Worm (Caenorhabditis elegans) whole organism, L4 larva: ENCODE measurements around the gene snpc-3.4.
A peak's percentile ranks its signal among the peaks of the same experiment; 100 is the strongest.

Experiments used
- D1046.2 ChIP-seq: fragments of 200-800 bp; sonication (Bioruptor generic); IDR thresholded peaks from 2 replicates; pipeline ENCODE4 v1.3.6; 2022; ENCODE audit warnings: missing genetic modification characterization, missing compliant biosample characterization
- F10B5.3 ChIP-seq: sonication (generic microtip); optimal IDR thresholded peaks from 2 replicates; lab custom pipeline; 2016; ENCODE audit warnings: mild to moderate bottlenecking, missing genetic modification characterization, missing compliant biosample characterization
- F44E2.7 ChIP-seq: fragments of 200-800 bp; sonication (Bioruptor generic); IDR thresholded peaks from 2 replicates; pipeline ENCODE4 v2.1.2; 2022; ENCODE audit warnings: missing genetic modification characterization, missing compliant biosample characterization
- F49E8.2 ChIP-seq: sonication (generic microtip); optimal IDR thresholded peaks from 2 replicates; lab custom pipeline; 2016; ENCODE audit warnings: missing compliant biosample characterization, mild to moderate bottlenecking, missing genetic modification characterization, borderline replicate concordance
- aha-1 ChIP-seq: fragments of 150-350 bp; peaks from one replicate; lab custom pipeline; 2014; ENCODE audit warnings: missing biosample characterization, missing genetic modification characterization
- attf-4 ChIP-seq: sonication (generic microtip); optimal IDR thresholded peaks from 3 replicates; lab custom pipeline; 2017; ENCODE audit warnings: missing biosample characterization, missing genetic modification characterization
- ceh-20 ChIP-seq: fragments of 200-800 bp; sonication (Bioruptor generic); IDR thresholded peaks from 2 replicates; pipeline ENCODE4 v1.3.6; 2022; ENCODE audit warnings: missing genetic modification reagents, missing genetic modification characterization, missing compliant biosample characterization
- ceh-32 ChIP-seq: sonication (generic microtip); optimal IDR thresholded peaks from 2 replicates; lab custom pipeline; 2016; ENCODE audit warnings: mild to moderate bottlenecking, missing genetic modification characterization, missing compliant biosample characterization; ENCODE audit not compliant: poor library complexity
- ceh-44 ChIP-seq: fragments of 200-800 bp; sonication (Bioruptor generic); IDR thresholded peaks from 2 replicates; pipeline ENCODE4 v1.3.6; 2022; ENCODE audit warnings: missing genetic modification reagents, missing genetic modification characterization, missing compliant biosample characterization
- ctbp-1 ChIP-seq: fragments of 200-800 bp; sonication (Bioruptor generic); IDR thresholded peaks from 2 replicates; pipeline ENCODE4 v1.3.6; 2022; ENCODE audit warnings: missing genetic modification reagents, missing genetic modification characterization, missing compliant biosample characterization
- daf-19 ChIP-seq: fragments of 200-800 bp; sonication (Bioruptor generic); conservative IDR thresholded peaks from 2 replicates; pipeline ENCODE4 v1.3.6; 2022; ENCODE audit warnings: missing genetic modification characterization, missing compliant biosample characterization
- dmd-6 ChIP-seq: fragments of 200-800 bp; sonication (Bioruptor generic); IDR thresholded peaks from 2 replicates; pipeline ENCODE4 v1.3.6; 2022; ENCODE audit warnings: missing genetic modification reagents, missing genetic modification characterization, missing compliant biosample characterization
- dpl-1 ChIP-seq: fragments of 150-350 bp; optimal IDR thresholded peaks from 2 replicates; lab custom pipeline; 2014; ENCODE audit warnings: missing biosample characterization, missing genetic modification reagents, missing genetic modification characterization
- duxl-1 ChIP-seq: sonication (generic microtip); optimal IDR thresholded peaks from 2 replicates; lab custom pipeline; 2016; ENCODE audit warnings: mild to moderate bottlenecking, missing genetic modification characterization, moderate library complexity, missing compliant biosample characterization; ENCODE audit not compliant: poor library complexity
- dve-1 ChIP-seq: sonication (generic microtip); optimal IDR thresholded peaks from 2 replicates; lab custom pipeline; 2017; ENCODE audit warnings: antibody characterized with exemption, mild to moderate bottlenecking, missing genetic modification characterization, missing compliant biosample characterization; ENCODE audit not compliant: insufficient read depth
- fkh-10 ChIP-seq: fragments of 150-350 bp; optimal IDR thresholded peaks from 2 replicates; lab custom pipeline; 2014; ENCODE audit warnings: missing biosample characterization, missing genetic modification reagents, missing genetic modification characterization
- fos-1 ChIP-seq: fragments of 150-350 bp; optimal IDR thresholded peaks from 2 replicates; lab custom pipeline; 2014; ENCODE audit warnings: missing biosample characterization, missing genetic modification characterization
- gei-8 ChIP-seq: fragments of 200-800 bp; sonication (Bioruptor generic); optimal IDR thresholded peaks from 2 replicates; lab custom pipeline; 2018; ENCODE audit warnings: mild to moderate bottlenecking, missing genetic modification characterization, missing compliant biosample characterization
- hlh-11 ChIP-seq: fragments of 200-800 bp; sonication (Bioruptor generic); optimal IDR thresholded peaks from 2 replicates; lab custom pipeline; 2018; ENCODE audit warnings: mild to moderate bottlenecking, missing genetic modification characterization, missing compliant biosample characterization
- hlh-30 ChIP-seq: sonication (generic microtip); optimal IDR thresholded peaks from 2 replicates; lab custom pipeline; 2017; ENCODE audit warnings: antibody characterized with exemption, mild to moderate bottlenecking, missing genetic modification characterization, missing compliant biosample characterization; ENCODE audit not compliant: insufficient read depth
- lin-1 ChIP-seq: fragments of 200-800 bp; sonication (Bioruptor generic); IDR thresholded peaks from 2 replicates; pipeline ENCODE4 v1.3.6; 2022; ENCODE audit warnings: missing genetic modification reagents, missing genetic modification characterization, missing compliant biosample characterization
- lin-13 ChIP-seq: fragments of 150-350 bp; optimal IDR thresholded peaks from 2 replicates; lab custom pipeline; 2014; ENCODE audit warnings: missing biosample characterization, missing genetic modification reagents, missing genetic modification characterization
- lin-15B ChIP-seq: fragments of 150-350 bp; sonication (generic microtip); optimal IDR thresholded peaks from 3 replicates; lab custom pipeline; 2014; ENCODE audit warnings: missing biosample characterization, missing genetic modification characterization
- lin-38 ChIP-seq: fragments of 200-800 bp; sonication (Bioruptor generic); IDR thresholded peaks from 2 replicates; pipeline ENCODE4 v1.3.6; 2022; ENCODE audit warnings: missing genetic modification reagents, missing genetic modification characterization, missing compliant biosample characterization
- lir-3 ChIP-seq: sonication (generic microtip); optimal IDR thresholded peaks from 2 replicates; lab custom pipeline; 2016; ENCODE audit warnings: mild to moderate bottlenecking, missing genetic modification characterization, missing compliant biosample characterization
- lsy-2 ChIP-seq, 2 experiments: fragments of 150-350 bp in 1 of 2; sonication (generic microtip) in 1 of 2; optimal IDR thresholded peaks; 2 replicates each; lab custom pipeline; 2014 to 2017; ENCODE audit warnings: missing biosample characterization in 2 of 2, missing genetic modification characterization in 2 of 2
- madf-5 ChIP-seq, 2 experiments: fragments of 200-800 bp; sonication (Bioruptor generic); IDR thresholded peaks; 2 replicates each; pipeline ENCODE4 v1.3.6; 2022; ENCODE audit warnings: missing compliant biosample characterization in 2 of 2, missing genetic modification characterization in 2 of 2
- mep-1 ChIP-seq: fragments of 150-350 bp; sonication (generic microtip); optimal IDR thresholded peaks from 3 replicates; lab custom pipeline; 2014; ENCODE audit warnings: missing biosample characterization, missing genetic modification characterization
- mes-2 ChIP-seq: sonication (generic microtip); optimal IDR thresholded peaks from 2 replicates; lab custom pipeline; 2016; ENCODE audit warnings: missing genotype, mild to moderate bottlenecking, missing genetic modification characterization, missing compliant biosample characterization; ENCODE audit not compliant: poor library complexity, severe bottlenecking
- nhr-28 ChIP-seq: fragments of 150-350 bp; optimal IDR thresholded peaks from 2 replicates; lab custom pipeline; 2014; ENCODE audit warnings: missing biosample characterization, missing genetic modification characterization
- pha-4 ChIP-seq, 2 experiments: fragments of 150-350 bp in 1 of 2; fragments of 200-800 bp in 1 of 2; sonication (Bioruptor generic) in 1 of 2; IDR thresholded peaks in 1 of 2; optimal IDR thresholded peaks in 1 of 2; 2 replicates each; pipeline versions ENCODE4 v1.3.6 to Lab custom; 2014 to 2022; ENCODE audit warnings: missing genetic modification characterization in 2 of 2, missing genetic modification reagents in 2 of 2, missing biosample characterization in 1 of 2, missing compliant biosample characterization in 1 of 2
- pqm-1 ChIP-seq: sonication (generic microtip); optimal IDR thresholded peaks from 2 replicates; lab custom pipeline; 2017; ENCODE audit warnings: missing biosample characterization, missing genetic modification characterization
- saeg-2 ChIP-seq: fragments of 200-800 bp; sonication (Bioruptor generic); IDR thresholded peaks from 2 replicates; pipeline ENCODE4 v1.3.6; 2022; ENCODE audit warnings: missing genetic modification reagents, missing genetic modification characterization, missing compliant biosample characterization
- set-16 ChIP-seq: fragments of 200-800 bp; sonication (Bioruptor generic); IDR thresholded peaks from 2 replicates; pipeline ENCODE4 v1.3.6; 2022; ENCODE audit warnings: missing genetic modification reagents, missing genetic modification characterization, missing compliant biosample characterization
- snpc-4 ChIP-seq: fragments of 150-350 bp; optimal IDR thresholded peaks from 2 replicates; lab custom pipeline; 2014; ENCODE audit warnings: missing biosample characterization, missing genetic modification characterization
- tra-1 ChIP-seq: fragments of 200-800 bp; sonication (Bioruptor generic); IDR thresholded peaks from 2 replicates; pipeline ENCODE4 v1.3.6; 2022; ENCODE audit warnings: missing genetic modification reagents, missing genetic modification characterization, missing compliant biosample characterization
- unc-130 ChIP-seq: sonication (generic microtip); optimal IDR thresholded peaks from 2 replicates; lab custom pipeline; 2016; ENCODE audit warnings: missing genetic modification reagents, missing genetic modification characterization, missing compliant biosample characterization
- unc-39 ChIP-seq: sonication (generic microtip); optimal IDR thresholded peaks from 2 replicates; lab custom pipeline; 2017; ENCODE audit warnings: missing biosample characterization, missing genetic modification characterization
- unc-62 ChIP-seq, 3 experiments: fragments of 150-350 bp in 1 of 3; sonication (generic microtip); optimal IDR thresholded peaks in 2 of 3; peaks in 1 of 3; 1 replicate in 1 of 3; 2 replicates in 2 of 3; lab custom pipeline; 2014 to 2017; ENCODE audit warnings: missing biosample characterization in 3 of 3, missing genetic modification characterization in 3 of 3, missing genetic modification reagents in 3 of 3, missing genotype in 1 of 3
- zag-1 ChIP-seq: fragments of 150-350 bp; optimal IDR thresholded peaks from 2 replicates; lab custom pipeline; 2014; ENCODE audit warnings: missing biosample characterization, missing genetic modification characterization
- zfp-2 ChIP-seq: sonication (generic microtip); optimal IDR thresholded peaks from 2 replicates; lab custom pipeline; 2016; ENCODE audit warnings: mild to moderate bottlenecking, missing genetic modification characterization, missing compliant biosample characterization
- ztf-11 ChIP-seq: fragments of 150-350 bp; optimal IDR thresholded peaks from 2 replicates; lab custom pipeline; 2014; ENCODE audit warnings: missing biosample characterization, missing genetic modification characterization

Gene snpc-3.4

ce11 chrIII:4010987-4011386, 8.8 kb upstream of the snpc-3.4 start:
- TF ChIP-seq ctbp-1 (no peak), nhr-28 (peak; percentile 54), dpl-1 (GFP tag; lab: Kevin White, UChicago) (no peak), unc-39 (tag; lab: Kevin White, UChicago) (no peak), saeg-2 (GFP tag; lab: Robert Waterston, UW) (no peak), pqm-1 (peak; percentile 68), dve-1 (peak; percentile 23), hlh-11 (tag; lab: Kevin White, UChicago) (peak; percentile 23)

ce11 chrIII:4012036-4012435, 7.8 kb upstream of the snpc-3.4 start, which contains the start of gene C36E8.4:
Gene C36E8.4 (plus strand): TSS chrIII:4012336.
- no peak for TF ChIP-seq ztf-11 (tag; lab: Kevin White, UChicago)
- TF ChIP-seq F44E2.7 (GFP tag; lab: Robert Waterston, UW) = no peak
- TF ChIP-seq hlh-30 (tag; lab: Kevin White, UChicago) = no peak
- no peak for TF ChIP-seq lin-1
- TF ChIP-seq mep-1 (tag; lab: Kevin White, UChicago) = no peak
- no peak for TF ChIP-seq D1046.2
- TF ChIP-seq ceh-44 (GFP tag; lab: Robert Waterston, UW) = no peak
- no peak for TF ChIP-seq duxl-1 (tag; lab: Kevin White, UChicago)
- no peak for TF ChIP-seq lin-15B (tag; lab: Kevin White, UChicago)
- TF ChIP-seq snpc-4 (tag; lab: Kevin White, UChicago) = no peak
- TF ChIP-seq nhr-28 = no peak
- no peak for TF ChIP-seq zag-1
- no peak for TF ChIP-seq mes-2
- TF ChIP-seq fkh-10 (GFP tag; lab: Kevin White, UChicago) = no peak
- TF ChIP-seq F49E8.2 = no peak

- TF ChIP-seq unc-62 (GFP tag; optimal IDR thresholded peaks at IDR 0.05 in 1 of 2; lab: Kevin White, UChicago) (peak in 1 of 2 experiments; percentile 95), unc-62 (tag; optimal IDR thresholded peaks at IDR 0.05; lab: Kevin White, UChicago) (no peak), zfp-2 (tag; lab: Kevin White, UChicago) (no peak)
- TF ChIP-seq, all 104 proteins: peak for 1
These were observed 6.8 kb upstream of the snpc-3.4 start for ce11 chrIII:4013061-4013460.

- TF ChIP-seq duxl-1 (tag; lab: Kevin White, UChicago) (peak; percentile 63), unc-130 (GFP tag; lab: Kevin White, UChicago) (peak; percentile 76), gei-8 (GFP tag; lab: Kevin White, UChicago) (no peak), unc-39 (tag; lab: Kevin White, UChicago) (no peak), F10B5.3 (no peak), ceh-32 (tag; lab: Kevin White, UChicago) (no peak), dve-1 (no peak), D1046.2 (no peak), ceh-20 (GFP tag; lab: Robert Waterston, UW) (no peak), madf-5 (GFP tag; IDR thresholded peaks at IDR 0.05; lab: Robert Waterston, UW) (0 out of 4 replicates have a peak, but pooled peaks of 1 of the 2 experiments have one; percentile 7), hlh-11 (tag; lab: Kevin White, UChicago) (no peak), pqm-1 (no peak), lin-38 (GFP tag; lab: Robert Waterston, UW) (peak; percentile 69), snpc-4 (tag; lab: Kevin White, UChicago) (no peak), daf-19 (GFP tag; lab: Robert Waterston, UW) (0 out of 2 replicates have a peak, but pooled peaks have one; percentile 56), mep-1 (tag; lab: Kevin White, UChicago) (peak; percentile 74), lir-3 (tag; lab: Kevin White, UChicago) (no peak), lin-1 (peak; percentile 56), dpl-1 (GFP tag; lab: Kevin White, UChicago) (no peak), fkh-10 (GFP tag; lab: Kevin White, UChicago) (no peak), fos-1 (tag; lab: Kevin White, UChicago) (no peak), set-16 (no peak), F49E8.2 (peak; percentile 85), lsy-2 (tag; optimal IDR thresholded peaks at IDR 0.05; lab: Kevin White, UChicago) (peak; percentile 4 to 21), aha-1 (peak; percentile 96), attf-4 (tag; lab: Kevin White, UChicago) (no peak), lin-13 (GFP tag; lab: Kevin White, UChicago) (no peak), dmd-6 (GFP tag; lab: Robert Waterston, UW) (no peak), tra-1 (GFP tag; lab: Robert Waterston, UW) (no peak), pha-4 (GFP tag; IDR thresholded peaks at IDR 0.05; lab: Robert Waterston, UW) (peak; percentile 27; the same call in 1 of the 2 replicates), pha-4 (tag; optimal IDR thresholded peaks at IDR 0.05; lab: Kevin White, UChicago) (no peak)
These were observed 4.4 kb upstream of the snpc-3.4 start for ce11 chrIII:4015382-4015986.
